Fruit fly (Drosophila melanogaster): ENCODE data around the gene CG12541.

The CG12541 gene

DNA sequence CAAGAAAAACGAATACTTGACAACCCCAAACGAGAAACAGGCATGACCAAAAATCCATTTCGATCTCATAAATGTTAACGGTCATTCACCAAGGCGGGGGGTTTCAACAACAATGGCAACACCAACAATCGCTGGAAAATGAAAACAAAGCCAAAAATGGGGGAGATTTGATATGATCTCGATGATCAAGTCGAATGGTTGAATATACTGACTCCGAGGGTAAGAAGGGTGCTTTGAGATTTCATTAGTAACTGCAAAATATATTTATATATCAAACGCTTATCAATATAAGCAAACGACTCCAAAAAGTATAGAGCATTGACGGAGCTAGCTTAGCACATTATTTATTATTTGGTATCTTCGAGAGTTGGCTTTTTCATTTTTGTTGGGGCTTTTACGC lies 75.7 kb downstream of the CG12541 start (continued):
- no peak for TF ChIP-seq mld (GFP tag; IDR thresholded peaks at IDR 0.05; ENCODE audit: partially characterized antibody)
- TF ChIP-seq gfzf (GFP tag; optimal IDR thresholded peaks at IDR 0.05): no peak
- no peak for TF ChIP-seq fd3F (GFP tag; optimal IDR thresholded peaks at IDR 0.05)
- peak; percentile 12 for TF ChIP-seq CG15601 (tag; optimal IDR thresholded peaks at IDR 0.05)
- TF ChIP-seq Bdp1 (GFP tag; optimal IDR thresholded peaks at IDR 0.05): no peak
- TF ChIP-seq CG16779 (GFP tag; IDR thresholded peaks at IDR 0.05): no peak
- no peak for TF ChIP-seq Lim3 (GFP tag; IDR thresholded peaks at IDR 0.05)
- no peak for TF ChIP-seq z (GFP tag; IDR thresholded peaks at IDR 0.05)
- TF ChIP-seq CG3407 (GFP tag; optimal IDR thresholded peaks at IDR 0.05): no peak
- no peak for TF ChIP-seq CrebB (tag; optimal IDR thresholded peaks at IDR 0.05)
- no peak for TF ChIP-seq unpg (GFP tag; optimal IDR thresholded peaks at IDR 0.05)
- TF ChIP-seq CG10543 (GFP tag; optimal IDR thresholded peaks at IDR 0.05): no peak
- no peak for TF ChIP-seq sqz (GFP tag; optimal IDR thresholded peaks at IDR 0.05)
- no peak for TF ChIP-seq h (optimal IDR thresholded peaks at IDR 0.05)
- TF ChIP-seq row (GFP tag; IDR thresholded peaks at IDR 0.05): peak; percentile 45
- peak; percentile 5 for TF ChIP-seq CG15269 (tag; optimal IDR thresholded peaks at IDR 0.05)
- no peak for TF ChIP-seq Awh (GFP tag; IDR thresholded peaks at IDR 0.05)
- TF ChIP-seq CG2199 (GFP tag; IDR thresholded peaks at IDR 0.05): 0 out of 3 replicates have a peak, but pooled peaks have one; percentile 59
- TF ChIP-seq CG13296 (GFP tag; optimal IDR thresholded peaks at IDR 0.05): no peak
- no peak for TF ChIP-seq CG7357 (GFP tag; IDR thresholded peaks at IDR 0.05)
- TF ChIP-seq crc (GFP tag; optimal IDR thresholded peaks at IDR 0.05): no peak
- 0 out of 3 replicates have a peak, but pooled peaks have one; percentile 19 for TF ChIP-seq CG17361 (GFP tag; IDR thresholded peaks at IDR 0.05)
- no peak for TF ChIP-seq CG1832 (GFP tag; optimal IDR thresholded peaks at IDR 0.05)
- TF ChIP-seq ato (GFP tag; IDR thresholded peaks at IDR 0.05; ENCODE audit: partially characterized antibody): no peak
- no peak for TF ChIP-seq B-H1 (GFP tag; IDR thresholded peaks at IDR 0.05)
- TF ChIP-seq CG2678 (tag; optimal IDR thresholded peaks at IDR 0.05): peak; percentile 37
- no peak for TF ChIP-seq hkb (optimal IDR thresholded peaks at IDR 0.05)
- no peak for TF ChIP-seq hkb (GFP tag; IDR thresholded peaks at IDR 0.05)
- no peak for TF ChIP-seq Nf-YA (GFP tag; IDR thresholded peaks at IDR 0.05)
- TF ChIP-seq ewg (GFP tag; optimal IDR thresholded peaks at IDR 0.05): no peak
- TF ChIP-seq ac (GFP tag; optimal IDR thresholded peaks at IDR 0.05): no peak
- TF ChIP-seq CG3726 (GFP tag; IDR thresholded peaks at IDR 0.05): no peak
- no peak for TF ChIP-seq Dfd (GFP tag; optimal IDR thresholded peaks at IDR 0.05)
- TF ChIP-seq HLH54F (GFP tag; optimal IDR thresholded peaks at IDR 0.05): no peak
- TF ChIP-seq fru (optimal IDR thresholded peaks at IDR 0.05): no peak
- no peak for TF ChIP-seq fd64A (GFP tag; optimal IDR thresholded peaks at IDR 0.05)
- TF ChIP-seq CG2120 (GFP tag; optimal IDR thresholded peaks at IDR 0.05): peak; percentile 27
- no peak for TF ChIP-seq Mrtf (GFP tag; IDR thresholded peaks at IDR 0.05)
- no peak for TF ChIP-seq Gug (GFP tag; IDR thresholded peaks at IDR 0.05)
- TF ChIP-seq Sox100B (GFP tag; optimal IDR thresholded peaks at IDR 0.05): no peak
- no peak for TF ChIP-seq CG32772 (GFP tag; IDR thresholded peaks at IDR 0.05)
- no peak for TF ChIP-seq Abd-B (GFP tag; optimal IDR thresholded peaks at IDR 0.05)
- no peak for TF ChIP-seq Kr (GFP tag; optimal IDR thresholded peaks at IDR 0.05)
- no peak for TF ChIP-seq dan (GFP tag; IDR thresholded peaks at IDR 0.05)
- no peak for TF ChIP-seq toy (GFP tag; IDR thresholded peaks at IDR 0.05)
- TF ChIP-seq CG11456 (GFP tag; IDR thresholded peaks at IDR 0.05): no peak
- peak; percentile 54 for TF ChIP-seq oc (tag; optimal IDR thresholded peaks at IDR 0.05)
- peak; percentile 80 for TF ChIP-seq abd-A (tag; optimal IDR thresholded peaks at IDR 0.05)
- no peak for TF ChIP-seq Dref (GFP tag; IDR thresholded peaks at IDR 0.05)
- TF ChIP-seq vfl (GFP tag; optimal IDR thresholded peaks at IDR 0.05): no peak
- no peak for TF ChIP-seq D19B (GFP tag; optimal IDR thresholded peaks at IDR 0.05)
- no peak for TF ChIP-seq danr (GFP tag; IDR thresholded peaks at IDR 0.05)
- peak in 1 of 2 experiments; percentile 38 for TF ChIP-seq eve (GFP tag; optimal IDR thresholded peaks at IDR 0.05)
- no peak for TF ChIP-seq ab (GFP tag; optimal IDR thresholded peaks at IDR 0.05)

Measured in whole organism, embryonic.